Worm (Caenorhabditis elegans): ENCODE measurements around the gene srp-1.

Gene srp-1

DNA sequence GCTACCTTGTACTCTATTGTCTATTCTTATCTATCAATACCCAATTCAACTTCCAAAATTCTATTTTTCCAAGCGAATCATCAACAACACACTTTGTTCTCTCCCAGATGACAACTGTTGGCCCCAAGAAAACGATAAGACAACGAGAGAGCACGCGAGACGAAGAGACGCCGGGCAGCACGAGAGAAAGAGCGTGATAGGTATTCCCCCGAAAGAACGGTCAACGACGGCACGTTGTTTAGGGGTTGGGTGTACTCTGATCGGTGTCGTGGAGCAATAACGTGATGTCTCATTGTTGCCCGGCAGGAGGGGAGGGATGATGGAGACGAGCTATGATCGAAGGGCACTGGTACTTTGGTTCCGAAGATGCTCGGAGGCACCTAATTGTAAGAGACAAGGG is 21.8 kb upstream of the srp-1 start (continued):
- 0 out of 2 replicates have a peak, but pooled peaks have one; percentile 31 for TF ChIP-seq madf-6 (GFP tag; IDR thresholded peaks at IDR 0.05)
- peak; percentile 88; the same call in 1 of the 2 replicates for TF ChIP-seq egl-44 (GFP tag; IDR thresholded peaks at IDR 0.05)
- no peak for TF ChIP-seq rec-8 (tag; optimal IDR thresholded peaks at IDR 0.05)
- no peak for TF ChIP-seq ceh-79 (tag; optimal IDR thresholded peaks at IDR 0.05)
- no peak for TF ChIP-seq mes-4 (tag; optimal IDR thresholded peaks at IDR 0.05)
- peak; percentile 41 for TF ChIP-seq ceh-27 (GFP tag; optimal IDR thresholded peaks at IDR 0.05)
- no peak for TF ChIP-seq attf-6 (GFP tag; IDR thresholded peaks at IDR 0.05)
- TF ChIP-seq zim-3 (tag; optimal IDR thresholded peaks at IDR 0.05) = no peak
- TF ChIP-seq dox-1 (GFP tag; IDR thresholded peaks at IDR 0.05) = peak; percentile 60; the same call in 1 of the 2 replicates
- TF ChIP-seq nfya-1 (tag; optimal IDR thresholded peaks at IDR 0.05; ENCODE audit: borderline replicate concordance, insufficient read depth) = no peak
- TF ChIP-seq hlh-12 (tag; optimal IDR thresholded peaks at IDR 0.05) = no peak
- TF ChIP-seq lsy-27 (tag; optimal IDR thresholded peaks at IDR 0.05; ENCODE audit: borderline replicate concordance, insufficient read depth) = no peak
- TF ChIP-seq C06A6.2 (GFP tag; conservative IDR thresholded peaks at IDR 0.05) = peak; percentile 84
- TF ChIP-seq xnd-1 (tag; optimal IDR thresholded peaks at IDR 0.05) = no peak
- TF ChIP-seq K11D2.4 (GFP tag; IDR thresholded peaks at IDR 0.05) = peak; percentile 84
- TF ChIP-seq nfyb-1 (GFP tag; IDR thresholded peaks at IDR 0.05) = peak; percentile 89
- no peak for TF ChIP-seq dpff-1 (tag; optimal IDR thresholded peaks at IDR 0.05)
- TF ChIP-seq egl-18 (GFP tag; IDR thresholded peaks at IDR 0.05) = no peak
- peak; percentile 73 for TF ChIP-seq lir-1 (GFP tag; conservative IDR thresholded peaks at IDR 0.05)
- TF ChIP-seq ztf-22 (GFP tag; optimal IDR thresholded peaks at IDR 0.05) = peak; percentile 93
- peak; percentile 55 for TF ChIP-seq gei-17 (GFP tag; optimal IDR thresholded peaks at IDR 0.05)
- TF ChIP-seq mcd-1 (GFP tag; IDR thresholded peaks at IDR 0.05) = peak; percentile 73
- no peak for TF ChIP-seq T07F8.4 (tag; optimal IDR thresholded peaks at IDR 0.05)
- TF ChIP-seq D2030.7 (GFP tag; IDR thresholded peaks at IDR 0.05) = no peak
- TF ChIP-seq snpc-1.1 (tag; optimal IDR thresholded peaks at IDR 0.05; ENCODE audit: insufficient read depth) = no peak
- TF ChIP-seq F52B5.7 (tag; optimal IDR thresholded peaks at IDR 0.05) = peak; percentile 76
- TF ChIP-seq sea-2 (GFP tag; IDR thresholded peaks at IDR 0.05) = 0 out of 2 replicates have a peak, but pooled peaks have one; percentile 11
- no peak for TF ChIP-seq C17E4.6 (GFP tag; IDR thresholded peaks at IDR 0.05)
- TF ChIP-seq him-1 (tag; optimal IDR thresholded peaks at IDR 0.05) = no peak
- TF ChIP-seq B0019.2 (GFP tag; conservative IDR thresholded peaks at IDR 0.05) = no peak
- peak; percentile 57 for TF ChIP-seq die-1 (tag; optimal IDR thresholded peaks at IDR 0.05)
- peak; percentile 84 for TF ChIP-seq tlf-1 (GFP tag; optimal IDR thresholded peaks at IDR 0.05)
- TF ChIP-seq repo-1 (tag; optimal IDR thresholded peaks at IDR 0.05) = peak; percentile 78
- TF ChIP-seq B0035.1 (tag; optimal IDR thresholded peaks at IDR 0.05) = peak; percentile 32
- no peak for TF ChIP-seq ceh-58 (GFP tag; IDR thresholded peaks at IDR 0.05)
- TF ChIP-seq lin-35 (GFP tag; optimal IDR thresholded peaks at IDR 0.05) = peak in 1 of 3 experiments; percentile 29
- TF ChIP-seq F55B11.4 (tag; optimal IDR thresholded peaks at IDR 0.05; ENCODE audit: borderline replicate concordance, insufficient read depth) = no peak
- peak; percentile 71 for TF ChIP-seq K12H6.12 (tag; optimal IDR thresholded peaks at IDR 0.05)
- no peak for TF ChIP-seq hmg-20 (GFP tag; IDR thresholded peaks at IDR 0.05)
- no peak for TF ChIP-seq F57C9.4 (tag; optimal IDR thresholded peaks at IDR 0.05)
- TF ChIP-seq F33H1.4 (GFP tag; IDR thresholded peaks at IDR 0.05) = no peak
- TF ChIP-seq akir-1 (GFP tag; optimal IDR thresholded peaks at IDR 0.05) = no peak
- no peak for TF ChIP-seq hsf-1 (GFP tag; IDR thresholded peaks at IDR 0.05)
- peak; percentile 75 for TF ChIP-seq lin-40 (tag; optimal IDR thresholded peaks at IDR 0.05)
- TF ChIP-seq cebp-2 (GFP tag; IDR thresholded peaks at IDR 0.05) = 0 out of 2 replicates have a peak, but pooled peaks have one; percentile 61
- peak; percentile 61 for TF ChIP-seq lin-54 (GFP tag; optimal IDR thresholded peaks at IDR 0.05)
- TF ChIP-seq nhr-179 (tag; optimal IDR thresholded peaks at IDR 0.05) = no peak
- no peak for TF ChIP-seq efl-1 (GFP tag; optimal IDR thresholded peaks at IDR 0.05)
